Worm (Caenorhabditis elegans): ENCODE results near the gene C29E4.13.

Gene C29E4.13

ce11 chrIII:7897733-7898132 is 30.8 kb downstream of the C29E4.13 start (continued):
- TF ChIP-seq hlh-17 (GFP tag; optimal IDR thresholded peaks at IDR 0.05; ENCODE audit: borderline replicate concordance) (no peak), lin-13 (GFP tag; optimal IDR thresholded peaks at IDR 0.05) (no peak), skn-1 (tag; optimal IDR thresholded peaks at IDR 0.05) (no peak), tlp-1 (tag; optimal IDR thresholded peaks at IDR 0.05) (no peak), grh-1 (GFP tag; IDR thresholded peaks at IDR 0.05) (peak; percentile 83), unc-130 (tag; optimal IDR thresholded peaks at IDR 0.05) (no peak), sup-37 (GFP tag; optimal IDR thresholded peaks at IDR 0.05) (no peak), nhr-71 (tag; optimal IDR thresholded peaks at IDR 0.05) (peak; percentile 75), ces-1 (GFP tag; optimal IDR thresholded peaks at IDR 0.05) (no peak), lsy-2 (tag; optimal IDR thresholded peaks at IDR 0.05) (peak; percentile 25 to 88), hlh-4 (tag; optimal IDR thresholded peaks at IDR 0.05) (no peak), egl-13 (tag; optimal IDR thresholded peaks at IDR 0.05) (no peak), blmp-1 (tag; optimal IDR thresholded peaks at IDR 0.05) (peak; percentile 55), nhr-20 (tag; optimal IDR thresholded peaks at IDR 0.05) (peak; percentile 81), ceh-88 (GFP tag; IDR thresholded peaks at IDR 0.05) (no peak), zag-1 (tag; optimal IDR thresholded peaks at IDR 0.05) (no peak), Y116A8C.19 (tag; optimal IDR thresholded peaks at IDR 0.05; ENCODE audit: borderline replicate concordance) (no peak)

- TF ChIP-seq nhr-85 (tag) (no peak), sptf-1 (tag; optimal IDR thresholded peaks at IDR 0.05) (no peak), nhr-71 (tag; optimal IDR thresholded peaks at IDR 0.05) (no peak), fkh-8 (tag; optimal IDR thresholded peaks at IDR 0.05) (no peak), hlh-17 (GFP tag; optimal IDR thresholded peaks at IDR 0.05; ENCODE audit: borderline replicate concordance) (no peak), lsy-2 (tag; optimal IDR thresholded peaks at IDR 0.05) (no peak), ztf-11 (tag; optimal IDR thresholded peaks at IDR 0.05) (no peak), ets-5 (GFP tag; IDR thresholded peaks at IDR 0.05) (no peak), elt-3 (tag; optimal IDR thresholded peaks at IDR 0.05) (no peak)
Observed at ce11 chrIII:7896925-7897324, 31.6 kb downstream of the C29E4.13 start, which contains the start of gene ZK688.10. Gene ZK688.10, minus strand, starts transcription at chrIII:7897025.

- TF ChIP-seq pax-3 (tag; optimal IDR thresholded peaks at IDR 0.05), result no peak
- no peak for TF ChIP-seq egl-27 (tag; optimal IDR thresholded peaks at IDR 0.05)
- no peak for TF ChIP-seq unc-86 (tag; optimal IDR thresholded peaks at IDR 0.05)
- no peak for TF ChIP-seq lin-35 (GFP tag; optimal IDR thresholded peaks at IDR 0.05)
- TF ChIP-seq nhr-12 (tag; optimal IDR thresholded peaks at IDR 0.05), result no peak
- TF ChIP-seq ceh-8 (GFP tag; optimal IDR thresholded peaks at IDR 0.05), result no peak
- no peak for TF ChIP-seq nhr-77 (tag; optimal IDR thresholded peaks at IDR 0.05)
- TF ChIP-seq C34B4.2 (tag; optimal IDR thresholded peaks at IDR 0.05), result no peak
- no peak for TF ChIP-seq elt-3 (tag; optimal IDR thresholded peaks at IDR 0.05)
Observed at ce11 chrIII:7894724-7895123, 33.8 kb downstream of the C29E4.13 start, which contains the start of gene ZK688.4. Gene ZK688.4, plus strand, starts transcription at chrIII:7895024.

ce11 chrIII:7893224-7893623 is 35.3 kb downstream of the C29E4.13 start:
- no peak for TF ChIP-seq zag-1 (tag; optimal IDR thresholded peaks at IDR 0.05)
- TF ChIP-seq efl-1 (optimal IDR thresholded peaks at IDR 0.05), result no peak
- TF ChIP-seq efl-1 (GFP tag; optimal IDR thresholded peaks at IDR 0.05 in 1 of 2), result peak in 1 of 2 experiments; percentile 54
- TF ChIP-seq fkh-8 (tag; optimal IDR thresholded peaks at IDR 0.05), result peak; percentile 27

ce11 chrIII:7892333-7892732 is 36.2 kb downstream of the C29E4.13 start:
- TF ChIP-seq unc-98 (GFP tag; IDR thresholded peaks at IDR 0.05) (no peak), pqm-1 (tag; optimal IDR thresholded peaks at IDR 0.05) (no peak), hpl-2 (GFP tag; optimal IDR thresholded peaks at IDR 0.05) (no peak), dsc-1 (tag; optimal IDR thresholded peaks at IDR 0.05) (no peak), C16A3.4 (tag; optimal IDR thresholded peaks at IDR 0.05) (no peak), nhr-11 (tag; optimal IDR thresholded peaks at IDR 0.05) (no peak), sup-37 (GFP tag; optimal IDR thresholded peaks at IDR 0.05) (no peak), nhr-90 (tag; optimal IDR thresholded peaks at IDR 0.05; ENCODE audit: poor library complexity) (no peak), irx-1 (tag; optimal IDR thresholded peaks at IDR 0.05) (no peak), aly-2 (tag; optimal IDR thresholded peaks at IDR 0.05) (no peak), skn-1 (tag; optimal IDR thresholded peaks at IDR 0.05) (no peak), fos-1 (tag; optimal IDR thresholded peaks at IDR 0.05) (no peak), ama-1 (optimal IDR thresholded peaks at IDR 0.05) (no peak), F16B12.6 (tag; optimal IDR thresholded peaks at IDR 0.05) (no peak), lin-39 (tag; optimal IDR thresholded peaks at IDR 0.05) (no peak), unc-62 (GFP tag; optimal IDR thresholded peaks at IDR 0.05) (no peak)
